Fruit fly (Drosophila melanogaster) whole organism, embryonic: ENCODE data around the gene CG33946.

ENCODE experiments used
- BEAF-32 ChIP-seq: fragments of 200-800 bp; sonication (Bioruptor generic); optimal IDR thresholded peaks from 3 replicates; lab custom pipeline; 2017; ENCODE audit warnings: missing biosample characterization, missing genetic modification characterization, mild to moderate bottlenecking, moderate library complexity, missing genetic modification reagents
- CG10321 ChIP-seq: fragments of 200-800 bp; sonication (Bioruptor generic); IDR thresholded peaks from 2 replicates; pipeline ENCODE4 v1.3.6; 2022; ENCODE audit warnings: missing biosample characterization, missing genetic modification characterization
- CG11398 ChIP-seq: fragments of 200-800 bp; sonication (Bioruptor generic); optimal IDR thresholded peaks from 2 replicates; lab custom pipeline; 2016; ENCODE audit warnings: missing biosample characterization, missing genetic modification characterization
- CG13287 ChIP-seq: fragments of 200-800 bp; sonication (Bioruptor generic); IDR thresholded peaks from 2 replicates; pipeline ENCODE4 v1.3.6; 2022; ENCODE audit warnings: missing biosample characterization, missing genetic modification characterization; ENCODE audit not compliant: partially characterized antibody
- CG15479 ChIP-seq: fragments of 200-800 bp; sonication (Bioruptor generic); optimal IDR thresholded peaks from 3 replicates; lab custom pipeline; 2019; ENCODE audit warnings: missing biosample characterization, mild to moderate bottlenecking, missing genetic modification characterization, moderate library complexity
- CG16815 ChIP-seq: fragments of 200-800 bp; sonication (Bioruptor generic); optimal IDR thresholded peaks from 3 replicates; lab custom pipeline; 2017; ENCODE audit warnings: missing biosample characterization, mild to moderate bottlenecking, missing genetic modification characterization
- CG18619 ChIP-seq: fragments of 200-800 bp; sonication (Bioruptor generic); optimal IDR thresholded peaks from 3 replicates; lab custom pipeline; 2017; ENCODE audit warnings: missing biosample characterization, mild to moderate bottlenecking, missing genetic modification characterization
- CG18764 ChIP-seq: fragments of 200-800 bp; sonication (Bioruptor generic); optimal IDR thresholded peaks from 3 replicates; lab custom pipeline; 2016; ENCODE audit warnings: missing biosample characterization, missing genetic modification characterization
- CG2712 ChIP-seq: fragments of 200-800 bp; optimal IDR thresholded peaks from 3 replicates; lab custom pipeline; 2019; ENCODE audit warnings: missing biosample characterization, mild to moderate bottlenecking, missing genetic modification characterization, moderate library complexity
- CG32532 ChIP-seq: fragments of 200-800 bp; sonication (Bioruptor generic); IDR thresholded peaks from 2 replicates; pipeline ENCODE4 v1.3.6; 2022; ENCODE audit warnings: missing biosample characterization, missing genetic modification characterization
- CG7987 ChIP-seq: fragments of 200-800 bp; sonication (Bioruptor generic); optimal IDR thresholded peaks from 2 replicates; lab custom pipeline; 2018; ENCODE audit warnings: missing biosample characterization, mild to moderate bottlenecking, missing genetic modification characterization, moderate library complexity
- CG9215 ChIP-seq: fragments of 200-800 bp; sonication (Bioruptor generic); IDR thresholded peaks from 2 replicates; pipeline ENCODE4 v1.3.6; 2022; ENCODE audit warnings: missing biosample characterization, missing genetic modification characterization
- CG9817 ChIP-seq: fragments of 200-800 bp; sonication (Bioruptor generic); optimal IDR thresholded peaks from 2 replicates; lab custom pipeline; 2018; ENCODE audit warnings: missing biosample characterization, mild to moderate bottlenecking, missing genetic modification characterization, moderate library complexity
- D ChIP-seq, 2 experiments: fragments of 200-800 bp in 1 of 2; fragments of >200 bp in 1 of 2; sonication (Bioruptor generic) in 1 of 2; optimal IDR thresholded peaks; 2 replicates in 1 of 2; 3 replicates in 1 of 2; lab custom pipeline; 2017; ENCODE audit warnings: mild to moderate bottlenecking in 1 of 2, missing biosample characterization in 1 of 2, missing genetic modification characterization in 1 of 2, missing genetic modification reagents in 1 of 2
- Dek ChIP-seq: fragments of 200-800 bp; sonication (Bioruptor generic); optimal IDR thresholded peaks from 3 replicates; lab custom pipeline; 2019; ENCODE audit warnings: missing biosample characterization, mild to moderate bottlenecking, missing genetic modification characterization, moderate library complexity
- Dip3 ChIP-seq: fragments of 200-800 bp; sonication (Bioruptor generic); optimal IDR thresholded peaks from 3 replicates; lab custom pipeline; 2016; ENCODE audit warnings: missing biosample characterization, missing genetic modification characterization
- Dll ChIP-seq: fragments of 200-800 bp; sonication (Bioruptor generic); IDR thresholded peaks from 4 replicates; pipeline ENCODE4 v1.3.6; 2022; ENCODE audit warnings: missing biosample characterization, missing genetic modification characterization; ENCODE audit not compliant: partially characterized antibody
- Doc3 ChIP-seq: fragments of 200-800 bp; sonication (Bioruptor generic); IDR thresholded peaks from 3 replicates; pipeline ENCODE4 v1.3.6; 2022; ENCODE audit warnings: missing biosample characterization, missing genetic modification characterization; ENCODE audit not compliant: partially characterized antibody
- Ets65A ChIP-seq: fragments of 200-800 bp; sonication (Bioruptor generic); peaks from one replicate; lab custom pipeline; 2016; ENCODE audit warnings: missing biosample characterization, missing genetic modification characterization
- Fer1 ChIP-seq: fragments of 200-800 bp; sonication (Bioruptor generic); optimal IDR thresholded peaks from 2 replicates; lab custom pipeline; 2017; ENCODE audit warnings: missing biosample characterization, mild to moderate bottlenecking, missing genetic modification characterization
- Fer3 ChIP-seq: fragments of 200-800 bp; sonication (Bioruptor generic); optimal IDR thresholded peaks from 2 replicates; lab custom pipeline; 2018; ENCODE audit warnings: missing biosample characterization, mild to moderate bottlenecking, missing genetic modification characterization, moderate library complexity
- Gug ChIP-seq: fragments of 200-800 bp; sonication (Bioruptor generic); IDR thresholded peaks from 4 replicates; pipeline ENCODE4 v1.3.6; 2022; ENCODE audit warnings: missing biosample characterization, missing genetic modification characterization
- Max ChIP-seq: fragments of 200-800 bp; sonication (Bioruptor generic); optimal IDR thresholded peaks from 2 replicates; lab custom pipeline; 2016; ENCODE audit warnings: missing biosample characterization, mild to moderate bottlenecking, missing genetic modification characterization
- Meics ChIP-seq: fragments of 200-800 bp; sonication (Bioruptor generic); optimal IDR thresholded peaks from 2 replicates; lab custom pipeline; 2017; ENCODE audit warnings: missing biosample characterization, mild to moderate bottlenecking, missing genetic modification characterization
- Mes4 ChIP-seq: fragments of 200-800 bp; sonication (Bioruptor generic); optimal IDR thresholded peaks from 2 replicates; lab custom pipeline; 2016; ENCODE audit warnings: missing biosample characterization, missing genetic modification characterization
- NC2β ChIP-seq: fragments of 200-800 bp; sonication (Bioruptor generic); optimal IDR thresholded peaks from 2 replicates; lab custom pipeline; 2016; ENCODE audit warnings: missing biosample characterization, missing genetic modification characterization
- Oli ChIP-seq: fragments of 200-800 bp; sonication (Bioruptor generic); optimal IDR thresholded peaks from 2 replicates; lab custom pipeline; 2018; ENCODE audit warnings: missing biosample characterization, mild to moderate bottlenecking, missing genetic modification characterization, moderate library complexity
- Rfx ChIP-seq: fragments of 200-800 bp; sonication (Bioruptor generic); IDR thresholded peaks from 2 replicates; pipeline ENCODE4 v1.3.6; 2022; ENCODE audit warnings: missing biosample characterization, missing genetic modification characterization
- YL-1 ChIP-seq: fragments of 200-800 bp; sonication (Bioruptor generic); optimal IDR thresholded peaks from 3 replicates; lab custom pipeline; 2017; ENCODE audit warnings: missing biosample characterization, mild to moderate bottlenecking, missing genetic modification characterization
- btn ChIP-seq: fragments of 200-800 bp; sonication (Bioruptor generic); optimal IDR thresholded peaks from 2 replicates; lab custom pipeline; 2016; ENCODE audit warnings: missing biosample characterization, missing genetic modification characterization
- caup ChIP-seq: fragments of 200-800 bp; sonication (Bioruptor generic); optimal IDR thresholded peaks from 3 replicates; lab custom pipeline; 2017; ENCODE audit warnings: missing biosample characterization, mild to moderate bottlenecking, missing genetic modification characterization, moderate library complexity; ENCODE audit not compliant: severe bottlenecking
- crol ChIP-seq: fragments of 200-800 bp; sonication (Bioruptor generic); IDR thresholded peaks from 2 replicates; pipeline ENCODE4 v1.3.6; 2022; ENCODE audit warnings: missing biosample characterization, missing genetic modification characterization
- dmrt99B ChIP-seq: fragments of 200-800 bp; sonication (Bioruptor generic); optimal IDR thresholded peaks from 2 replicates; lab custom pipeline; 2018; ENCODE audit warnings: missing biosample characterization, mild to moderate bottlenecking, missing genetic modification characterization, moderate library complexity
- jing ChIP-seq: fragments of 200-800 bp; sonication (Bioruptor generic); optimal IDR thresholded peaks from 2 replicates; lab custom pipeline; 2018; ENCODE audit warnings: missing biosample characterization, mild to moderate bottlenecking, missing genetic modification characterization
- lilli ChIP-seq: fragments of 200-800 bp; sonication (Bioruptor generic); optimal IDR thresholded peaks from 3 replicates; lab custom pipeline; 2016; ENCODE audit warnings: missing biosample characterization, missing genetic modification characterization
- lov ChIP-seq, 2 experiments: fragments of 200-800 bp in 1 of 2; fragments of >200 bp in 1 of 2; sonication (Bioruptor generic) in 1 of 2; IDR thresholded peaks in 1 of 2; optimal IDR thresholded peaks in 1 of 2; 2 replicates in 1 of 2; 3 replicates in 1 of 2; pipeline versions ENCODE4 v1.3.6 to Lab custom; 2017 to 2022; ENCODE audit warnings: missing biosample characterization in 1 of 2, missing genetic modification characterization in 1 of 2
- maf-S ChIP-seq: fragments of 200-800 bp; sonication (Bioruptor generic); optimal IDR thresholded peaks from 2 replicates; lab custom pipeline; 2016; ENCODE audit warnings: missing biosample characterization, missing genetic modification characterization
- nerfin-1 ChIP-seq: fragments of 200-800 bp; sonication (Bioruptor generic); optimal IDR thresholded peaks from 3 replicates; lab custom pipeline; 2019; ENCODE audit warnings: missing biosample characterization, mild to moderate bottlenecking, missing genetic modification characterization, moderate library complexity
- oc ChIP-seq: fragments of 200-800 bp; sonication (Bioruptor generic); optimal IDR thresholded peaks from 2 replicates; lab custom pipeline; 2018; ENCODE audit warnings: missing biosample characterization, mild to moderate bottlenecking, missing genetic modification characterization, moderate library complexity
- pnt ChIP-seq: fragments of 200-800 bp; sonication (Bioruptor generic); optimal IDR thresholded peaks from 3 replicates; lab custom pipeline; 2016; ENCODE audit warnings: missing biosample characterization, missing genetic modification characterization
- pzg ChIP-seq: fragments of 200-800 bp; sonication (Bioruptor generic); optimal IDR thresholded peaks from 3 replicates; lab custom pipeline; 2018; ENCODE audit warnings: missing biosample characterization, mild to moderate bottlenecking, missing genetic modification characterization, moderate library complexity
- repo ChIP-seq: fragments of 200-800 bp; sonication (Bioruptor generic); optimal IDR thresholded peaks from 2 replicates; lab custom pipeline; 2016; ENCODE audit warnings: missing biosample characterization, missing genetic modification characterization
- shn ChIP-seq: fragments of 200-800 bp; sonication (Bioruptor generic); optimal IDR thresholded peaks from 3 replicates; lab custom pipeline; 2016; ENCODE audit warnings: missing biosample characterization, missing genetic modification characterization
- sim ChIP-seq: fragments of 200-800 bp; sonication (Bioruptor generic); IDR thresholded peaks from 2 replicates; pipeline ENCODE4 v1.3.6; 2022; ENCODE audit warnings: missing biosample characterization, missing genetic modification characterization
- slp2 ChIP-seq: fragments of 200-800 bp; sonication (Bioruptor generic); optimal IDR thresholded peaks from 2 replicates; lab custom pipeline; 2016; ENCODE audit warnings: missing biosample characterization, missing genetic modification characterization
- vnd ChIP-seq: fragments of 200-800 bp; sonication (Bioruptor generic); IDR thresholded peaks from 3 replicates; pipeline ENCODE4 v1.3.6; 2022; ENCODE audit warnings: missing biosample characterization, missing genetic modification characterization; ENCODE audit not compliant: partially characterized antibody

The CG33946 gene

dm6 chr3L:6188995-6189927 is 31.1 kb upstream of the CG33946 start, which contains the start of the genes D19A and CG7386 (continued):
- no peak for TF ChIP-seq CG15479 (GFP tag; lab: Kevin White, UChicago)
- peak; percentile 85 for TF ChIP-seq Rfx (GFP tag; lab: Robert Waterston, UW)
- TF ChIP-seq crol (GFP tag; lab: Robert Waterston, UW) = no peak
- peak; percentile 12 for TF ChIP-seq CG16815 (GFP tag; lab: Kevin White, UChicago)
- no peak for TF ChIP-seq CG11398 (GFP tag; lab: Kevin White, UChicago)
- TF ChIP-seq BEAF-32 (GFP tag; lab: Kevin White, UChicago) = no peak
- peak; percentile 12 for TF ChIP-seq CG18619
- peak; percentile 70 for TF ChIP-seq lilli (GFP tag; lab: Kevin White, UChicago)
- TF ChIP-seq lov (optimal IDR thresholded peaks at IDR 0.05; lab: Kevin White, UChicago) = no peak
- peak; percentile 31; the same call in 1 of the 3 replicates for TF ChIP-seq lov (GFP tag; IDR thresholded peaks at IDR 0.05; lab: Robert Waterston, UW)
- peak; percentile 70 for TF ChIP-seq CG2712 (tag; lab: Kevin White, UChicago)
- peak; percentile 31 for TF ChIP-seq NC2β
- TF ChIP-seq Gug (GFP tag; lab: Robert Waterston, UW) = peak; percentile 75; the same call in 3 of the 4 replicates
- TF ChIP-seq Dip3 (GFP tag; lab: Kevin White, UChicago) = peak; percentile 46
- peak; percentile 58 for TF ChIP-seq CG9817
- TF ChIP-seq oc (tag; lab: Kevin White, UChicago) = no peak
- no peak for TF ChIP-seq btn (GFP tag; lab: Kevin White, UChicago)
- TF ChIP-seq pnt (GFP tag; lab: Kevin White, UChicago) = peak; percentile 39
- TF ChIP-seq Ets65A (GFP tag; lab: Kevin White, UChicago) = peak; percentile 89
- no peak for TF ChIP-seq jing (GFP tag; lab: Kevin White, UChicago)
- peak; percentile 30 for TF ChIP-seq CG7987 (GFP tag; lab: Kevin White, UChicago)
- peak; percentile 6 for TF ChIP-seq repo
- peak; percentile 18; the same call in 1 of the 2 replicates for TF ChIP-seq CG13287 (GFP tag; lab: Robert Waterston, UW)
- TF ChIP-seq shn = peak; percentile 50
- TF ChIP-seq Oli (tag; lab: Kevin White, UChicago) = peak; percentile 11
- peak; percentile 32 for TF ChIP-seq pzg (GFP tag; lab: Kevin White, UChicago)
- TF ChIP-seq dmrt99B = peak; percentile 45
- TF ChIP-seq Dll (GFP tag; lab: Robert Waterston, UW) = no peak
- peak; percentile 55 for TF ChIP-seq Meics
- 0 out of 3 replicates have a peak, but pooled peaks have one; percentile 25 for TF ChIP-seq Doc3 (GFP tag; lab: Robert Waterston, UW)
- peak; percentile 31 for TF ChIP-seq Max
- TF ChIP-seq sim (GFP tag; lab: Robert Waterston, UW) = peak; percentile 27
- TF ChIP-seq maf-S (GFP tag; lab: Kevin White, UChicago) = peak; percentile 29
- TF ChIP-seq vnd (GFP tag; lab: Robert Waterston, UW) = no peak
- peak; percentile 22; the same call in 1 of the 2 replicates for TF ChIP-seq CG9215
- no peak for TF ChIP-seq D (optimal IDR thresholded peaks at IDR 0.05; lab: Kevin White, UChicago)
- TF ChIP-seq D (GFP tag; optimal IDR thresholded peaks at IDR 0.05; lab: Kevin White, UChicago) = peak; percentile 14
- TF ChIP-seq CG10321 = no peak
- peak; percentile 60 for TF ChIP-seq Fer1 (GFP tag; lab: Kevin White, UChicago)
- TF ChIP-seq nerfin-1 (tag; lab: Kevin White, UChicago) = peak; percentile 16
- TF ChIP-seq Dek (tag; lab: Kevin White, UChicago) = peak; percentile 47
- peak; percentile 54 for TF ChIP-seq Fer3 (tag; lab: Kevin White, UChicago)
- TF ChIP-seq slp2 (GFP tag; lab: Kevin White, UChicago) = peak; percentile 49
- TF ChIP-seq YL-1 (GFP tag; lab: Kevin White, UChicago) = peak; percentile 52
- TF ChIP-seq Mes4 = no peak
- TF ChIP-seq CG18764 (GFP tag; lab: Kevin White, UChicago) = peak; percentile 4
- peak; percentile 49 for TF ChIP-seq caup (GFP tag; lab: Kevin White, UChicago)
- peak; percentile 80 for TF ChIP-seq CG32532 (GFP tag; lab: Robert Waterston, UW)
